Fruit fly (Drosophila melanogaster) whole organism, larva: ENCODE data around the gene SoxN.

ENCODE experiments used
- noc ChIP-seq: fragments of 200-800 bp; sonication (Bioruptor generic); optimal IDR thresholded peaks from 3 replicates; lab custom pipeline; 2019; ENCODE audit warnings: missing biosample characterization, mild to moderate bottlenecking, missing genetic modification characterization, moderate library complexity

The SoxN gene

DNA sequence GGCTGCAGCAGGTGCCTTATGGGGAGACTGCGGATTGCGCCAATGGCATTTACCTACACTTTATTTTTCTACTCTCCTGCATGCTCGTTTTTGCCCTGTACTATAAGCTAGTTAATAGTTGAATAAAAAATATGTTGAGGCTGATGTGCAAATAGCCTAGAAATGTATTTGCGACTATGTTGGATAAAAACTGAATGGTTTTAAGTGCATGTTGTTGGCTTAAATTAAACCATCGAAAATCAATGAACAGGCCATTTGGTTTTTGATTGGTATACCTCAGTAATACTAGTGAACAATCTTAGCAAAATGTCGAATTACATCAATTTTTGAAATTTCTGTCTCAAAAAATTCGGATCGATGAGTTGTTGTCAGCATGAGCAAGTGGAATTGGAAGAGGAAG, 40.1 kb downstream of the SoxN start, which contains the start of gene CG32983:
TSS of gene CG32983 (plus strand) at position 301 of the 400 bp plus-strand sequence.
- no peak for TF ChIP-seq noc (tag; lab: Kevin White, UChicago)

- no peak for TF ChIP-seq noc (tag; lab: Kevin White, UChicago)
Observed at dm6 chr2L:8866467-8866866, 41.0 kb downstream of the SoxN start, which contains the start of gene CG9483. CG9483 (plus strand) TSS chr2L:8866767.

DNA sequence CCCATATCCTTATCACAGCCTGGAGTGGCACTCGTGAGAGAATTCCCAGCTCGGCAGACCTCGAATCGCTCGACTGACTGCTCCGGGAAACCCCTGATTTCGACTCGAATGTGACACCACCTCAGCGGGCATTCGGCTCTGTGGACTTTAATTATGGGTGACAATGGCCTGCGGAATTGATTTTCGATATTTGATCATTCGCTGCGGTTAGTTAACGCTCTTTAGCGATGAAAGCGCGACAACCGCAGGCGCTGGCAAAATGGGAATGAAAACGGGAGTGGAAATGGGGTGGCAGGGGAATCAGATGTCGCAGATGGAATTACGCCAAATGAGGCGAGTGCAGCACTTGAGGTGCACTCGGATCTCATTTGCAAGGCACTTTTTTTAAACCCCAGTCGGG, 46.2 kb downstream of the SoxN start:
- TF ChIP-seq noc (tag; lab: Kevin White, UChicago) = no peak

- TF ChIP-seq noc (tag; lab: Kevin White, UChicago) = no peak
Observed at dm6 chr2L:8875835-8876234, 50.4 kb downstream of the SoxN start.
